Worm (Caenorhabditis elegans) whole organism, midembryonic: ENCODE data around the gene F18A1.7.

Source experiments
- cog-1 ChIP-seq: sonication (generic microtip); optimal IDR thresholded peaks from 2 replicates; lab custom pipeline; 2016; ENCODE audit warnings: missing genetic modification characterization, missing compliant biosample characterization
- klf-2 ChIP-seq: fragments of 200-800 bp; sonication (Bioruptor generic); conservative IDR thresholded peaks from 2 replicates; pipeline ENCODE4 v1.3.6; 2022; ENCODE audit warnings: missing genetic modification reagents, missing genetic modification characterization, missing compliant biosample characterization
- tab-1 ChIP-seq: fragments of 200-800 bp; sonication (Bioruptor generic); IDR thresholded peaks from 2 replicates; pipeline ENCODE4 v1.3.6; 2022; ENCODE audit warnings: missing genetic modification characterization, missing compliant biosample characterization

DNA sequence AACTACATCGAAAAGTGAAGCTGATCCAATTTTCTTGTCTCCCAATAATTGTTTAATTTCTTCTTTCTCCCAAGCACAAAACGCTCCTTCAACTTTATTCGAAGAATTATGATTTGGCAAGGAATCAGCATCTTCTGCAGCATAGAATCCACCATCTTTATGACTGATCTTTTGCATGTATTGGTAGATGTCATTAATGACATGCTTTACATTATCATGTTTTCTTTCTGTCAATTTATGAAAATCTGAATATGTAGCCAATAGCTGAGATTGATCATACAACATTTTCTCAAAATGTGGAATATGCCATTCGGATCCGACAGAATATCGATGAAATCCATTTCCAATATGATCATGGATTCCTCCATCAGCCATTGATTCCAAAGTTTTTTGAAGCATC is 33.6 kb upstream of the F18A1.7 start:
- TF ChIP-seq klf-2 (GFP tag; lab: Robert Waterston, UW): no peak
- no peak for TF ChIP-seq tab-1
- no peak for TF ChIP-seq cog-1
